Fruit fly (Drosophila melanogaster) whole organism: ENCODE results near the gene CAH5.

ENCODE experiments used
- CG8478 ChIP-seq: fragments of >200 bp; optimal IDR thresholded peaks from 2 replicates; lab custom pipeline; 2018; ENCODE audit warnings: inconsistent platforms
- EcR ChIP-seq, 2 experiments: fragments of >200 bp; optimal IDR thresholded peaks; 2 replicates each; lab custom pipeline; 2017; ENCODE audit warnings: missing biosample characterization in 2 of 2, missing genetic modification characterization in 2 of 2, missing genetic modification reagents in 2 of 2
- pan ChIP-seq: fragments of >200 bp; optimal IDR thresholded peaks from 2 replicates; lab custom pipeline; 2017
- psq ChIP-seq: fragments of >200 bp; optimal IDR thresholded peaks from 2 replicates; lab custom pipeline; 2017
- usp ChIP-seq: fragments of >200 bp; optimal IDR thresholded peaks from 2 replicates; lab custom pipeline; 2017; ENCODE audit warnings: missing biosample characterization, missing genetic modification characterization, mixed read lengths

dm6 chr3R:31263934-31264333 lies 1.5 kb downstream of the CAH5 start:
- TF ChIP-seq EcR (GFP tag; optimal IDR thresholded peaks at IDR 0.05; lab: Kevin White, UChicago) (no peak), psq (lab: Kevin White, UChicago) (no peak), pan (lab: Kevin White, UChicago) (no peak), usp (GFP tag; lab: Kevin White, UChicago) (no peak), CG8478 (lab: Kevin White, UChicago) (no peak)
